Worm (Caenorhabditis elegans) whole organism, L2 larva: ENCODE data around the gene Y75B7AL.2.

Source experiments
- C34F6.9 ChIP-seq: fragments of 150-350 bp; optimal IDR thresholded peaks from 2 replicates; lab custom pipeline; 2014; ENCODE audit warnings: missing biosample characterization, missing genetic modification characterization
- F13H6.1 ChIP-seq: sonication (generic microtip); optimal IDR thresholded peaks from 2 replicates; lab custom pipeline; 2016; ENCODE audit warnings: missing genetic modification characterization, missing compliant biosample characterization
- R02D3.7 ChIP-seq: fragments of 150-350 bp; optimal IDR thresholded peaks from 2 replicates; lab custom pipeline; 2014; ENCODE audit warnings: missing biosample characterization, missing genetic modification characterization
- Y55F3AM.14 ChIP-seq: fragments of 200-800 bp; sonication (Bioruptor generic); optimal IDR thresholded peaks from 2 replicates; lab custom pipeline; 2018; ENCODE audit warnings: mild to moderate bottlenecking, missing genetic modification characterization, missing compliant biosample characterization
- ZK546.5 ChIP-seq: sonication (generic microtip); optimal IDR thresholded peaks from 2 replicates; lab custom pipeline; 2017; ENCODE audit warnings: missing biosample characterization, missing genetic modification characterization
- alr-1 ChIP-seq: fragments of 150-350 bp; optimal IDR thresholded peaks from 2 replicates; lab custom pipeline; 2014; ENCODE audit warnings: missing biosample characterization, missing genetic modification characterization
- aly-2 ChIP-seq: fragments of 150-350 bp; optimal IDR thresholded peaks from 2 replicates; lab custom pipeline; 2014; ENCODE audit warnings: missing biosample characterization, missing genetic modification characterization
- ama-1 ChIP-seq: fragments of 150-350 bp; optimal IDR thresholded peaks from 2 replicates; lab custom pipeline; 2018; ENCODE audit warnings: inconsistent platforms
- blmp-1 ChIP-seq: sonication (generic microtip); optimal IDR thresholded peaks from 2 replicates; lab custom pipeline; 2017; ENCODE audit warnings: missing genetic modification characterization, mild to moderate bottlenecking, missing compliant biosample characterization, antibody characterized with exemption, moderate library complexity; ENCODE audit not compliant: insufficient read depth
- ceh-16 ChIP-seq: fragments of 150-350 bp; optimal IDR thresholded peaks from 2 replicates; lab custom pipeline; 2014; ENCODE audit warnings: missing biosample characterization, missing genetic modification characterization
- ceh-82 ChIP-seq: fragments of 150-350 bp; optimal IDR thresholded peaks from 2 replicates; lab custom pipeline; 2014; ENCODE audit warnings: missing biosample characterization, missing genetic modification characterization
- crh-2 ChIP-seq: sonication (generic microtip); optimal IDR thresholded peaks from 2 replicates; lab custom pipeline; 2017; ENCODE audit warnings: missing biosample characterization, missing genetic modification characterization
- dmd-4 ChIP-seq: sonication (generic microtip); optimal IDR thresholded peaks from 2 replicates; lab custom pipeline; 2017; ENCODE audit warnings: missing biosample characterization, missing genetic modification characterization
- egl-27 ChIP-seq: sonication (generic microtip); optimal IDR thresholded peaks from 3 replicates; lab custom pipeline; 2017; ENCODE audit warnings: missing biosample characterization, missing genetic modification reagents, missing genetic modification characterization
- elt-1 ChIP-seq: fragments of 150-350 bp; optimal IDR thresholded peaks from 2 replicates; lab custom pipeline; 2014; ENCODE audit warnings: missing biosample characterization, missing genetic modification characterization
- elt-3 ChIP-seq: sonication (generic microtip); optimal IDR thresholded peaks from 2 replicates; lab custom pipeline; 2017; ENCODE audit warnings: missing biosample characterization, missing genetic modification characterization
- lin-11 ChIP-seq: fragments of 150-350 bp; sonication (generic microtip); optimal IDR thresholded peaks from 2 replicates; lab custom pipeline; 2014; ENCODE audit warnings: missing biosample characterization, missing genetic modification characterization, inconsistent platforms, mixed read lengths
- lin-13 ChIP-seq: fragments of 150-350 bp; optimal IDR thresholded peaks from 2 replicates; lab custom pipeline; 2014; ENCODE audit warnings: missing biosample characterization, missing genetic modification reagents, missing genetic modification characterization
- lin-39 ChIP-seq: fragments of 150-350 bp; optimal IDR thresholded peaks from 2 replicates; lab custom pipeline; 2014; ENCODE audit warnings: missing biosample characterization, missing genetic modification reagents, missing genetic modification characterization
- lsy-2 ChIP-seq, 2 experiments: fragments of 150-350 bp in 1 of 2; sonication (generic microtip) in 1 of 2; optimal IDR thresholded peaks; 2 replicates each; lab custom pipeline; 2014 to 2017; ENCODE audit warnings: missing biosample characterization in 2 of 2, missing genetic modification characterization in 2 of 2
- mab-5 ChIP-seq: fragments of 150-350 bp; optimal IDR thresholded peaks from 2 replicates; lab custom pipeline; 2014; ENCODE audit warnings: missing biosample characterization, missing genetic modification characterization
- mbf-1 ChIP-seq: sonication (generic microtip); optimal IDR thresholded peaks from 2 replicates; lab custom pipeline; 2017; ENCODE audit warnings: missing biosample characterization, missing genetic modification characterization
- mdl-1 ChIP-seq, 2 experiments: fragments of 150-350 bp in 1 of 2; sonication (generic microtip) in 1 of 2; optimal IDR thresholded peaks; 2 replicates each; lab custom pipeline; 2017; ENCODE audit warnings: missing biosample characterization in 2 of 2, missing genetic modification characterization in 2 of 2
- nhr-10 ChIP-seq: sonication (generic microtip); optimal IDR thresholded peaks from 2 replicates; lab custom pipeline; 2017; ENCODE audit warnings: missing biosample characterization, missing genetic modification characterization
- nhr-12 ChIP-seq: fragments of 150-350 bp; optimal IDR thresholded peaks from 2 replicates; lab custom pipeline; 2014; ENCODE audit warnings: missing biosample characterization, missing genetic modification characterization
- nhr-6 ChIP-seq: fragments of 150-350 bp; optimal IDR thresholded peaks from 2 replicates; lab custom pipeline; 2014; ENCODE audit warnings: missing biosample characterization, missing genetic modification characterization
- nhr-77 ChIP-seq: fragments of 150-350 bp; optimal IDR thresholded peaks from 2 replicates; lab custom pipeline; 2014; ENCODE audit warnings: missing biosample characterization, missing genetic modification characterization
- peb-1 ChIP-seq: fragments of 150-350 bp; optimal IDR thresholded peaks from 2 replicates; lab custom pipeline; 2014; ENCODE audit warnings: missing biosample characterization, missing genetic modification characterization
- sem-4 ChIP-seq: fragments of 150-350 bp; optimal IDR thresholded peaks from 2 replicates; lab custom pipeline; 2014; ENCODE audit warnings: missing biosample characterization, missing genetic modification reagents, missing genetic modification characterization
- skn-1 ChIP-seq: sonication (generic microtip); optimal IDR thresholded peaks from 2 replicates; lab custom pipeline; 2017; ENCODE audit warnings: missing biosample characterization, missing genetic modification characterization
- sma-3 ChIP-seq: sonication (generic microtip); optimal IDR thresholded peaks from 2 replicates; lab custom pipeline; 2016; ENCODE audit warnings: missing genetic modification reagents, missing genetic modification characterization, missing compliant biosample characterization
- sma-9 ChIP-seq, 2 experiments: fragments of 150-350 bp in 1 of 2; sonication (generic microtip) in 1 of 2; optimal IDR thresholded peaks; 2 replicates each; lab custom pipeline; 2014 to 2016; ENCODE audit warnings: missing genetic modification characterization in 2 of 2, mild to moderate bottlenecking in 1 of 2, missing biosample characterization in 1 of 2, missing compliant biosample characterization in 1 of 2, missing genetic modification reagents in 1 of 2, moderate library complexity in 1 of 2
- unc-39 ChIP-seq: fragments of 150-350 bp; optimal IDR thresholded peaks from 2 replicates; lab custom pipeline; 2014; ENCODE audit warnings: missing biosample characterization, missing genetic modification characterization
- unc-55 ChIP-seq: fragments of 150-350 bp; sonication (generic microtip); optimal IDR thresholded peaks from 3 replicates; lab custom pipeline; 2014; ENCODE audit warnings: missing biosample characterization, missing genetic modification reagents, missing genetic modification characterization
- unc-62 ChIP-seq: fragments of 150-350 bp; optimal IDR thresholded peaks from 2 replicates; lab custom pipeline; 2014; ENCODE audit warnings: missing biosample characterization, missing genetic modification reagents, missing genetic modification characterization
- zag-1 ChIP-seq: fragments of 150-350 bp; optimal IDR thresholded peaks from 2 replicates; lab custom pipeline; 2014; ENCODE audit warnings: missing biosample characterization, missing genetic modification characterization
- ztf-1 ChIP-seq: fragments of 200-800 bp; sonication (Bioruptor generic); conservative IDR thresholded peaks from 2 replicates; pipeline ENCODE4 v1.3.6; 2022; ENCODE audit warnings: missing genetic modification characterization, missing compliant biosample characterization
- ztf-4 ChIP-seq: fragments of 150-350 bp; optimal IDR thresholded peaks from 2 replicates; lab custom pipeline; 2014; ENCODE audit warnings: missing biosample characterization, missing genetic modification characterization

Gene Y75B7AL.2

ce11 chrV:1378010-1378409 is 20.1 kb upstream of the Y75B7AL.2 start:
- no peak for TF ChIP-seq ceh-16 (tag; lab: Kevin White, UChicago)
- TF ChIP-seq unc-55 (GFP tag; lab: Kevin White, UChicago): no peak
- no peak for TF ChIP-seq nhr-12 (tag; lab: Kevin White, UChicago)
- TF ChIP-seq peb-1 (tag; lab: Kevin White, UChicago): no peak
- TF ChIP-seq mdl-1 (tag; optimal IDR thresholded peaks at IDR 0.05; lab: Kevin White, UChicago): no peak
- TF ChIP-seq sma-3 (GFP tag; lab: Kevin White, UChicago): no peak
- no peak for TF ChIP-seq sma-9 (GFP tag; optimal IDR thresholded peaks at IDR 0.05; lab: Kevin White, UChicago)
- no peak for TF ChIP-seq sma-9 (tag; optimal IDR thresholded peaks at IDR 0.05; lab: Kevin White, UChicago)
- TF ChIP-seq sem-4: no peak
- TF ChIP-seq blmp-1: no peak
- no peak for TF ChIP-seq lin-13 (GFP tag; lab: Kevin White, UChicago)
- no peak for TF ChIP-seq unc-62 (GFP tag; lab: Kevin White, UChicago)
- no peak for TF ChIP-seq ztf-1 (GFP tag; lab: Robert Waterston, UW)
- TF ChIP-seq zag-1: no peak
- no peak for TF ChIP-seq dmd-4
- TF ChIP-seq, all 48 proteins: peak for 0

- TF ChIP-seq mab-5 (tag; lab: Kevin White, UChicago): no peak
- TF ChIP-seq R02D3.7: no peak
- TF ChIP-seq elt-3 (tag; lab: Kevin White, UChicago): no peak
- TF ChIP-seq nhr-12 (tag; lab: Kevin White, UChicago): no peak
- TF ChIP-seq alr-1: no peak
- no peak for TF ChIP-seq crh-2 (tag; lab: Kevin White, UChicago)
- no peak for TF ChIP-seq sma-9 (GFP tag; optimal IDR thresholded peaks at IDR 0.05; lab: Kevin White, UChicago)
- TF ChIP-seq sma-9 (tag; optimal IDR thresholded peaks at IDR 0.05; lab: Kevin White, UChicago): no peak
- TF ChIP-seq peb-1 (tag; lab: Kevin White, UChicago): no peak
- TF ChIP-seq unc-39 (tag; lab: Kevin White, UChicago): no peak
- TF ChIP-seq nhr-10 (tag; lab: Kevin White, UChicago): no peak
- no peak for TF ChIP-seq ztf-1 (GFP tag; lab: Robert Waterston, UW)
Measured at ce11 chrV:1375007-1375406, 17.1 kb upstream of the Y75B7AL.2 start.

ce11 chrV:1370914-1371313 is 13.0 kb upstream of the Y75B7AL.2 start, which contains the start of gene snt-3:
TSS of gene snt-3 (minus strand) at chrV:1371014.
- TF ChIP-seq dmd-4 (no peak), C34F6.9 (tag; lab: Kevin White, UChicago) (no peak), ceh-82 (tag; lab: Kevin White, UChicago) (no peak), skn-1 (no peak), sem-4 (no peak), ztf-4 (no peak), ama-1 (lab: Kevin White, UChicago) (no peak), lin-39 (tag; lab: Kevin White, UChicago) (no peak), unc-39 (tag; lab: Kevin White, UChicago) (no peak), alr-1 (no peak), nhr-12 (tag; lab: Kevin White, UChicago) (no peak), elt-1 (tag; lab: Kevin White, UChicago) (no peak), ZK546.5 (no peak), nhr-77 (no peak), elt-3 (tag; lab: Kevin White, UChicago) (no peak), aly-2 (tag; lab: Kevin White, UChicago) (no peak), mbf-1 (tag; lab: Kevin White, UChicago) (no peak)

- TF ChIP-seq alr-1 (no peak), lsy-2 (tag; optimal IDR thresholded peaks at IDR 0.05; lab: Kevin White, UChicago) (no peak), Y55F3AM.14 (GFP tag; lab: Kevin White, UChicago) (no peak), nhr-6 (tag; lab: Kevin White, UChicago) (no peak), lin-11 (tag; lab: Kevin White, UChicago) (no peak), ztf-4 (no peak), ceh-16 (tag; lab: Kevin White, UChicago) (no peak), sma-3 (GFP tag; lab: Kevin White, UChicago) (no peak), egl-27 (no peak), lin-13 (GFP tag; lab: Kevin White, UChicago) (no peak), aly-2 (tag; lab: Kevin White, UChicago) (no peak), zag-1 (no peak), elt-1 (tag; lab: Kevin White, UChicago) (no peak), blmp-1 (no peak), F13H6.1 (tag; lab: Kevin White, UChicago) (no peak), skn-1 (no peak)
- TF ChIP-seq, all 48 proteins: peak for 0
Measured at ce11 chrV:1368138-1368537, 10.2 kb upstream of the Y75B7AL.2 start.
